Worm (Caenorhabditis elegans) whole organism, young adult: ENCODE results near the gene Y45G12B.3.

Experiments used
- Y56A3A.18 ChIP-seq: fragments of 200-800 bp; sonication (Bioruptor generic); IDR thresholded peaks from 2 replicates; pipeline ENCODE4 v1.3.6; 2022; ENCODE audit warnings: missing genetic modification reagents, missing genetic modification characterization, missing compliant biosample characterization
- hlh-26 ChIP-seq: fragments of 200-800 bp; sonication (Bioruptor generic); conservative IDR thresholded peaks from 2 replicates; pipeline ENCODE4 v1.3.6; 2022; ENCODE audit warnings: missing genetic modification reagents, missing genetic modification characterization, missing compliant biosample characterization
- nfya-1 ChIP-seq: sonication (generic microtip); optimal IDR thresholded peaks from 2 replicates; lab custom pipeline; 2017; ENCODE audit warnings: antibody characterized with exemption, missing compliant biosample characterization, missing genetic modification characterization, borderline replicate concordance; ENCODE audit not compliant: insufficient read depth
- nhr-27 ChIP-seq: fragments of 200-800 bp; sonication (Bioruptor generic); optimal IDR thresholded peaks from 2 replicates; lab custom pipeline; 2018; ENCODE audit warnings: mild to moderate bottlenecking, missing genetic modification characterization, moderate library complexity, missing compliant biosample characterization
- nhr-90 ChIP-seq: sonication (generic microtip); optimal IDR thresholded peaks from 2 replicates; lab custom pipeline; 2016; ENCODE audit warnings: missing genotype, mild to moderate bottlenecking, missing genetic modification characterization, missing compliant biosample characterization
- snpc-4 ChIP-seq, 5 experiments: fragments of 150-350 bp in 1 of 5; sonication (generic microtip) in 4 of 5; optimal IDR thresholded peaks; 2 replicates each; lab custom pipeline; 2014 to 2018; ENCODE audit warnings: missing genetic modification characterization in 5 of 5, missing biosample characterization in 3 of 5, antibody characterized with exemption in 2 of 5, mild to moderate bottlenecking in 2 of 5, missing compliant biosample characterization in 2 of 5, missing genotype in 2 of 5, moderate library complexity in 2 of 5, missing genetic modification reagents in 1 of 5
- tlf-1 ChIP-seq: fragments of 200-800 bp; sonication (Bioruptor generic); optimal IDR thresholded peaks from 2 replicates; lab custom pipeline; 2018; ENCODE audit warnings: mild to moderate bottlenecking, missing genetic modification characterization, missing compliant biosample characterization

- TF ChIP-seq tlf-1 (GFP tag; lab: Kevin White, UChicago), result no peak
- no peak for TF ChIP-seq nhr-90
- TF ChIP-seq hlh-26 (GFP tag; lab: Robert Waterston, UW), result no peak
- TF ChIP-seq nhr-27 (tag; lab: Kevin White, UChicago), result no peak
- no peak for TF ChIP-seq Y56A3A.18 (GFP tag; lab: Robert Waterston, UW)
- TF ChIP-seq snpc-4 (GFP tag; optimal IDR thresholded peaks at IDR 0.05; lab: Kevin White, UChicago), result no peak
- TF ChIP-seq snpc-4 (tag; optimal IDR thresholded peaks at IDR 0.05; lab: Kevin White, UChicago), result no peak
- no peak for TF ChIP-seq nfya-1 (tag; lab: Kevin White, UChicago)
Observed at ce11 chrV:2698826-2699225, 2.8 kb upstream of the Y45G12B.3 start, which contains the start of gene nuo-5.
